Worm (Caenorhabditis elegans): Measurements from ENCODE around the gene F59E11.2.

DNA sequence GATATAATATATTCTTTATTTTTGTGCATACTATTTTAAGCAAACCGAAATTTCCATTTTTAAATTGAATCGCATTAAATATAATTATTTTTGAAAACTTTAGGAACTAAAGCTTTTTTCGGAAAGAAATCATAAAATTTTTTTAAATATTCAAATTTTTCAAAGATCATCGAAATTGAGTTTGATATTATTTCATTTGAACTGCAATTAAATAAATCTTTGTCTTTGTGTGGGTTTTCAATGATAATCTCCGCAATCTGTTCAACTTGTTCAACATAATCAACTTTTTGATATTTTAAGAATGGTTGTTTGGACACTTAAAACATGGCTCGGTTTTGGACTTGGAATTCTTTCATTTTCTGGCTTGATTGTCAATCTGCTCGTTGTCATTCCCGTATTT is 7.9 kb downstream of the F59E11.2 start, which contains the start of gene srx-2:
- TF ChIP-seq pha-4 (tag; optimal IDR thresholded peaks at IDR 0.05), result no peak
- no peak for TF ChIP-seq unc-62 (GFP tag; optimal IDR thresholded peaks at IDR 0.05)
- no peak for TF ChIP-seq nhr-237 (tag; optimal IDR thresholded peaks at IDR 0.05)
- TF ChIP-seq nhr-28 (tag; optimal IDR thresholded peaks at IDR 0.05), result no peak
- TF ChIP-seq nhr-76 (tag; optimal IDR thresholded peaks at IDR 0.05), result no peak
- TF ChIP-seq unc-39 (tag; optimal IDR thresholded peaks at IDR 0.05), result no peak
